Worm (Caenorhabditis elegans): Measurements from ENCODE around the gene slc-17.5.

The slc-17.5 gene

DNA sequence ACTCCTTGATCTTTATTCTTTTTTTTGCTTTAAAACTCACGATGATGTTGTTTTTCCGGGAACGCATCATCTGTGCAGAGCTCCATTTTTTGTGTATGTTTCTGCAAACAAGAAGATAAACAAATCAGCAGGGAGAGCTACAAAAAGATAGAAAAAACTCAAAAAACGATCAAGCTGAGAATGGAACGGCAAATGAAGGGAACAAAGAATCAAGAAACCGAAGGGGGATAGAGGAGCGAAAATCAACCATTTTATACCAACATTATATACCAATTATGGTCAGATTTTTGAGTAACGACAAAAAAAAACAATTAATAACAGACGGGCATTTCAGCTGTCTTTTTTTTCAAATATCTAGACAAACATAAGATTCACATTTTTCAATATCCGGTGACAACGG lies at the start of gene slc-17.5:
Gene slc-17.5, minus strand, starts transcription at position 101 of the 400 bp plus-strand sequence.
- TF ChIP-seq nhr-76 (tag; optimal IDR thresholded peaks at IDR 0.05): no peak
- TF ChIP-seq bed-3 (GFP tag; optimal IDR thresholded peaks at IDR 0.05): no peak
- no peak for TF ChIP-seq drap-1 (GFP tag; optimal IDR thresholded peaks at IDR 0.05)
- TF ChIP-seq tbx-8 (GFP tag; optimal IDR thresholded peaks at IDR 0.05): no peak
- no peak for TF ChIP-seq ceh-83 (GFP tag; optimal IDR thresholded peaks at IDR 0.05)
- TF ChIP-seq ceh-43 (GFP tag; optimal IDR thresholded peaks at IDR 0.05): no peak
- no peak for TF ChIP-seq ceh-39 (tag; optimal IDR thresholded peaks at IDR 0.05)
- no peak for TF ChIP-seq pha-4 (tag; optimal IDR thresholded peaks at IDR 0.05)
- no peak for TF ChIP-seq lin-13 (tag; optimal IDR thresholded peaks at IDR 0.05)
- no peak for TF ChIP-seq nhr-28 (tag; optimal IDR thresholded peaks at IDR 0.05)
- TF ChIP-seq sptf-1 (tag; optimal IDR thresholded peaks at IDR 0.05): no peak
- no peak for TF ChIP-seq cnd-1 (tag; optimal IDR thresholded peaks at IDR 0.05)

DNA sequence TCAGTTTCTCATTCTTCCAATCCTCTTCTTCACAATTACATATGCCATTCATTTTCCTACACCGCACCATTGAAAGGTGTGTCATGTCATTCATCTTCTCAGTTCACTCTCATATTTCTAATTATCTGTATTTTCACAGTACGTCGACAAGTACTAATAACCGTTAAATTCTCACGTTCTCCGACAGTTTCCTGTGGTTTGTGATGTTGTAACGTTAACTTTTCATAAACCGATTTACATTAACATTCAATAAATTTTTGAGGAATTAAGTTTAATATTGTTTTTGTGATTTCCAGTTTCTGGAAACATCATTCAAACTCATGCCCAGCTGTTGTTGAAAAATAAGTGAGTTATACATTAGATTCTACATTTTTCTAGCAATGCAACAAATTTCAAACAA lies 49.7 kb upstream of the slc-17.5 start, which contains the start of gene tmd-2:
Gene tmd-2, plus strand, starts transcription at position 301 of the 400 bp plus-strand sequence.
- TF ChIP-seq lin-13 (tag; optimal IDR thresholded peaks at IDR 0.05) (no peak), nhr-28 (tag; optimal IDR thresholded peaks at IDR 0.05) (no peak), unc-62 (GFP tag; optimal IDR thresholded peaks at IDR 0.05) (no peak), unc-39 (tag; optimal IDR thresholded peaks at IDR 0.05) (no peak), ceh-39 (tag; optimal IDR thresholded peaks at IDR 0.05) (no peak), unc-120 (tag; optimal IDR thresholded peaks at IDR 0.05; ENCODE audit: poor library complexity, severe bottlenecking) (no peak), lsy-2 (tag; optimal IDR thresholded peaks at IDR 0.05) (no peak)

DNA sequence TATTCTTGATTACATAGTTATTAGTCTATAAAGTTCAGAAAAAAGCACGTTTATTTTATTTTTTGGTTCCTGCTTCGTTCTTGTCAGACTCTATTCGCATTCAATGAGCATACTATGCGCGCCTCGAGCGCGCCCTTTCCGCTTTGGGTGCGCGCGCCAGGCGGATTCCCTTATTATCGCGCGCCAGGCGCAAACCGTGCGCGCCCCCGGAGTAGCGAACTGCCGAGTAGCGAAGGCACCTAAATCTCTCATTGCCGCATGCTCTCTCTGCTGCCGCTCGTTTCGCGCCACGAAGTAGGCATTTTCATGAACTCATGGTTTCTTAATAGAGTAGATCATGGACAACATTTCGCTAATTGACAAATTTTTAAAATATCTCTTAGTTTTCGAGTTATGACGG lies 42.4 kb upstream of the slc-17.5 start:
- TF ChIP-seq mls-2 (tag; optimal IDR thresholded peaks at IDR 0.05) (no peak), lin-13 (tag; optimal IDR thresholded peaks at IDR 0.05) (no peak), ces-1 (GFP tag; optimal IDR thresholded peaks at IDR 0.05) (no peak), flh-1 (GFP tag; optimal IDR thresholded peaks at IDR 0.05) (no peak), snpc-4 (tag; optimal IDR thresholded peaks at IDR 0.05) (no peak), mab-5 (tag; optimal IDR thresholded peaks at IDR 0.05) (no peak), hlh-1 (tag; optimal IDR thresholded peaks at IDR 0.05) (no peak), nhr-76 (tag; optimal IDR thresholded peaks at IDR 0.05) (no peak), unc-39 (tag; optimal IDR thresholded peaks at IDR 0.05) (no peak), drap-1 (GFP tag; optimal IDR thresholded peaks at IDR 0.05) (no peak), nhr-237 (tag; optimal IDR thresholded peaks at IDR 0.05) (no peak), ztf-11 (tag; optimal IDR thresholded peaks at IDR 0.05) (no peak), tbx-8 (GFP tag; optimal IDR thresholded peaks at IDR 0.05) (no peak), elt-1 (tag; optimal IDR thresholded peaks at IDR 0.05; ENCODE audit: borderline replicate concordance, insufficient read depth) (no peak), bed-3 (GFP tag; optimal IDR thresholded peaks at IDR 0.05) (no peak)

ce11 chrV:8325906-8326305 lies 41.2 kb upstream of the slc-17.5 start:
- no peak for TF ChIP-seq cnd-1 (tag; optimal IDR thresholded peaks at IDR 0.05)
- no peak for TF ChIP-seq lsy-2 (tag; optimal IDR thresholded peaks at IDR 0.05)
- TF ChIP-seq drap-1 (GFP tag; optimal IDR thresholded peaks at IDR 0.05): no peak
- TF ChIP-seq M03D4.4 (tag; optimal IDR thresholded peaks at IDR 0.05): no peak
- TF ChIP-seq mab-5 (tag; optimal IDR thresholded peaks at IDR 0.05): no peak
- TF ChIP-seq nhr-237 (tag; optimal IDR thresholded peaks at IDR 0.05): no peak
- no peak for TF ChIP-seq nhr-2 (tag; optimal IDR thresholded peaks at IDR 0.05)
- no peak for TF ChIP-seq elt-3 (tag; optimal IDR thresholded peaks at IDR 0.05)
- TF ChIP-seq blmp-1 (tag; optimal IDR thresholded peaks at IDR 0.05): no peak
- TF ChIP-seq nhr-28 (tag; optimal IDR thresholded peaks at IDR 0.05): no peak
- TF ChIP-seq pha-4 (tag; optimal IDR thresholded peaks at IDR 0.05): no peak
- no peak for TF ChIP-seq sptf-1 (tag; optimal IDR thresholded peaks at IDR 0.05)
- TF ChIP-seq nhr-76 (tag; optimal IDR thresholded peaks at IDR 0.05): no peak
- TF ChIP-seq mep-1 (tag; optimal IDR thresholded peaks at IDR 0.05): no peak
- TF ChIP-seq elt-1 (tag; optimal IDR thresholded peaks at IDR 0.05; ENCODE audit: borderline replicate concordance, insufficient read depth): no peak
- no peak for TF ChIP-seq nhr-12 (tag; optimal IDR thresholded peaks at IDR 0.05)
- TF ChIP-seq ceh-83 (GFP tag; optimal IDR thresholded peaks at IDR 0.05): no peak
- no peak for TF ChIP-seq unc-39 (tag; optimal IDR thresholded peaks at IDR 0.05)
- no peak for TF ChIP-seq hlh-1 (tag; optimal IDR thresholded peaks at IDR 0.05)
- TF ChIP-seq unc-62 (GFP tag; optimal IDR thresholded peaks at IDR 0.05): no peak

ce11 chrV:8323545-8323944 lies 38.8 kb upstream of the slc-17.5 start:
- TF ChIP-seq zip-8 (tag; optimal IDR thresholded peaks at IDR 0.05) (no peak), sptf-1 (tag; optimal IDR thresholded peaks at IDR 0.05) (no peak), lsy-2 (tag; optimal IDR thresholded peaks at IDR 0.05) (no peak), flh-1 (GFP tag; optimal IDR thresholded peaks at IDR 0.05) (no peak), elt-1 (tag; optimal IDR thresholded peaks at IDR 0.05; ENCODE audit: borderline replicate concordance, insufficient read depth) (no peak), nhr-237 (tag; optimal IDR thresholded peaks at IDR 0.05) (no peak), bed-3 (GFP tag; optimal IDR thresholded peaks at IDR 0.05) (no peak), nhr-28 (tag; optimal IDR thresholded peaks at IDR 0.05) (no peak)

Data from whole organism, mixed stage, embryonic.